Worm (Caenorhabditis elegans) whole organism, L2 larva: ENCODE results near the gene phf-32.

Experiments
- ZK546.5 ChIP-seq: sonication (generic microtip); optimal IDR thresholded peaks from 2 replicates; lab custom pipeline; 2017; ENCODE audit warnings: missing biosample characterization, missing genetic modification characterization
- ama-1 ChIP-seq: fragments of 150-350 bp; optimal IDR thresholded peaks from 2 replicates; lab custom pipeline; 2018; ENCODE audit warnings: inconsistent platforms
- ceh-82 ChIP-seq: fragments of 150-350 bp; optimal IDR thresholded peaks from 2 replicates; lab custom pipeline; 2014; ENCODE audit warnings: missing biosample characterization, missing genetic modification characterization
- nhr-11 ChIP-seq: fragments of 150-350 bp; optimal IDR thresholded peaks from 2 replicates; lab custom pipeline; 2014; ENCODE audit warnings: missing biosample characterization, missing genetic modification characterization
- nhr-12 ChIP-seq: fragments of 150-350 bp; optimal IDR thresholded peaks from 2 replicates; lab custom pipeline; 2014; ENCODE audit warnings: missing biosample characterization, missing genetic modification characterization
- nhr-21 ChIP-seq: fragments of 150-350 bp; optimal IDR thresholded peaks from 2 replicates; lab custom pipeline; 2014; ENCODE audit warnings: missing biosample characterization, missing genetic modification characterization
- sma-3 ChIP-seq: sonication (generic microtip); optimal IDR thresholded peaks from 2 replicates; lab custom pipeline; 2016; ENCODE audit warnings: missing genetic modification reagents, missing genetic modification characterization, missing compliant biosample characterization
- zag-1 ChIP-seq: fragments of 150-350 bp; optimal IDR thresholded peaks from 2 replicates; lab custom pipeline; 2014; ENCODE audit warnings: missing biosample characterization, missing genetic modification characterization

- TF ChIP-seq sma-3 (GFP tag; lab: Kevin White, UChicago) (no peak), ZK546.5 (no peak), zag-1 (tag; lab: Kevin White, UChicago) (no peak), ama-1 (no peak), nhr-12 (tag; lab: Kevin White, UChicago) (no peak), ceh-82 (tag; lab: Kevin White, UChicago) (no peak), nhr-21 (no peak), nhr-11 (no peak)
Measured at ce11 chrX:12284161-12284560, 22.5 kb upstream of the phf-32 start.
